Worm (Caenorhabditis elegans): ENCODE data around the gene W01C9.2.

W01C9.2 gene

ce11 chrII:8568234-8568969, 32.2 kb downstream of the W01C9.2 start:
- no peak for TF ChIP-seq ztf-16 (tag; optimal IDR thresholded peaks at IDR 0.05)
- TF ChIP-seq hlh-6 (tag; optimal IDR thresholded peaks at IDR 0.05) = peak; percentile 60

ce11 chrII:8569038-8569977, 33.1 kb downstream of the W01C9.2 start, which contains the start of the genes col-38 and rpl-5:
TSS of gene col-38 (minus strand) at chrII:8569088.
TSS of gene rpl-5 (plus strand) at chrII:8569927.
- TF ChIP-seq unc-55 (GFP tag; optimal IDR thresholded peaks at IDR 0.05) = peak; percentile 56
- no peak for TF ChIP-seq fkh-6 (tag; optimal IDR thresholded peaks at IDR 0.05)
- peak; percentile 64 for TF ChIP-seq elt-2 (tag; optimal IDR thresholded peaks at IDR 0.05)
- peak; percentile 7 for TF ChIP-seq F13H6.1 (tag; optimal IDR thresholded peaks at IDR 0.05)
- TF ChIP-seq nhr-11 (tag; optimal IDR thresholded peaks at IDR 0.05) = no peak
- peak; percentile 65 for TF ChIP-seq tbx-2 (tag; optimal IDR thresholded peaks at IDR 0.05)
- peak; percentile 80 for TF ChIP-seq pax-1 (tag; optimal IDR thresholded peaks at IDR 0.05)
- no peak for TF ChIP-seq hlh-6 (tag; optimal IDR thresholded peaks at IDR 0.05)
- TF ChIP-seq nfya-1 (tag; optimal IDR thresholded peaks at IDR 0.05) = peak; percentile 87
- TF ChIP-seq unc-42 (tag; optimal IDR thresholded peaks at IDR 0.05) = peak; percentile 67
- TF ChIP-seq madf-2 (tag; optimal IDR thresholded peaks at IDR 0.05) = peak; percentile 29
- TF ChIP-seq C08G9.2 (tag; optimal IDR thresholded peaks at IDR 0.05) = peak; percentile 48
- TF ChIP-seq lim-6 (tag; optimal IDR thresholded peaks at IDR 0.05) = no peak
- TF ChIP-seq hlh-30 (tag; optimal IDR thresholded peaks at IDR 0.05; ENCODE audit: insufficient read depth) = peak; percentile 65
- peak; percentile 77 for TF ChIP-seq ceh-18 (tag; optimal IDR thresholded peaks at IDR 0.05)
- peak; percentile 74 for TF ChIP-seq ceh-31 (tag; optimal IDR thresholded peaks at IDR 0.05)
- TF ChIP-seq Y22D7AL.16 (tag; optimal IDR thresholded peaks at IDR 0.05) = peak; percentile 26
- no peak for TF ChIP-seq T23F11.4 (GFP tag; optimal IDR thresholded peaks at IDR 0.05)
- peak; percentile 76 for TF ChIP-seq ceh-30 (tag; optimal IDR thresholded peaks at IDR 0.05)
- TF ChIP-seq dve-1 (tag; optimal IDR thresholded peaks at IDR 0.05) = peak; percentile 68
- no peak for TF ChIP-seq ceh-6 (GFP tag; optimal IDR thresholded peaks at IDR 0.05)
- TF ChIP-seq che-1 (tag; optimal IDR thresholded peaks at IDR 0.05) = peak; percentile 27
- TF ChIP-seq ceh-48 (tag; optimal IDR thresholded peaks at IDR 0.05) = peak; percentile 0
- TF ChIP-seq pros-1 (tag; optimal IDR thresholded peaks at IDR 0.05) = peak; percentile 10
- no peak for TF ChIP-seq ceh-2 (tag; optimal IDR thresholded peaks at IDR 0.05)
- TF ChIP-seq unc-3 (GFP tag; conservative IDR thresholded peaks at IDR 0.05) = 0 out of 2 replicates have a peak, but pooled peaks have one; percentile 17
- TF ChIP-seq unc-3 (tag; optimal IDR thresholded peaks at IDR 0.05) = no peak
- TF ChIP-seq ets-4 (tag; optimal IDR thresholded peaks at IDR 0.05) = peak; percentile 46
- peak; percentile 48 for TF ChIP-seq ref-2 (tag; optimal IDR thresholded peaks at IDR 0.05)
- peak; percentile 29 for TF ChIP-seq ttx-3 (tag; optimal IDR thresholded peaks at IDR 0.05)
- peak; percentile 71 for TF ChIP-seq rnt-1 (tag; optimal IDR thresholded peaks at IDR 0.05)
- peak; percentile 66 for TF ChIP-seq ceh-34 (tag; optimal IDR thresholded peaks at IDR 0.05)

- TF ChIP-seq elt-2 (tag; optimal IDR thresholded peaks at IDR 0.05) (no peak), dmd-4 (tag; optimal IDR thresholded peaks at IDR 0.05; ENCODE audit: borderline replicate concordance) (no peak), hlh-15 (tag; optimal IDR thresholded peaks at IDR 0.05) (no peak), ceh-18 (tag; optimal IDR thresholded peaks at IDR 0.05) (no peak), unc-55 (GFP tag; optimal IDR thresholded peaks at IDR 0.05) (no peak), fax-1 (tag; optimal IDR thresholded peaks at IDR 0.05) (no peak), F13H6.1 (tag; optimal IDR thresholded peaks at IDR 0.05) (no peak), ceh-30 (tag; optimal IDR thresholded peaks at IDR 0.05) (no peak), lin-11 (tag; optimal IDR thresholded peaks at IDR 0.05) (no peak), pax-1 (tag; optimal IDR thresholded peaks at IDR 0.05) (no peak), tbx-7 (tag; optimal IDR thresholded peaks at IDR 0.05) (no peak)
Observed at ce11 chrII:8570977-8571376, 34.8 kb downstream of the W01C9.2 start, which contains the start of gene bcs-1. TSS of gene bcs-1 (plus strand) at chrII:8571085.
